Fruit fly (Drosophila melanogaster) whole organism, adult: ENCODE data around the gene mld.

Experiments used
- CG33017 ChIP-seq: fragments of 200-800 bp; sonication (Bioruptor generic); optimal IDR thresholded peaks from 2 replicates; lab custom pipeline; 2018; ENCODE audit warnings: missing biosample characterization, mild to moderate bottlenecking, missing genetic modification characterization, moderate library complexity
- CG7045 ChIP-seq: fragments of 200-800 bp; sonication (Bioruptor generic); optimal IDR thresholded peaks from 2 replicates; lab custom pipeline; 2017; ENCODE audit warnings: missing biosample characterization, mild to moderate bottlenecking, missing genetic modification characterization
- cic ChIP-seq: fragments of 200-800 bp; sonication (Bioruptor generic); optimal IDR thresholded peaks from 2 replicates; lab custom pipeline; 2017; ENCODE audit warnings: missing biosample characterization, mild to moderate bottlenecking, missing genetic modification characterization, moderate library complexity
- pad ChIP-seq: fragments of 200-800 bp; sonication (Bioruptor generic); optimal IDR thresholded peaks from 3 replicates; lab custom pipeline; 2017; ENCODE audit warnings: missing biosample characterization, missing genetic modification characterization, mild to moderate bottlenecking, moderate library complexity, missing genetic modification reagents

DNA sequence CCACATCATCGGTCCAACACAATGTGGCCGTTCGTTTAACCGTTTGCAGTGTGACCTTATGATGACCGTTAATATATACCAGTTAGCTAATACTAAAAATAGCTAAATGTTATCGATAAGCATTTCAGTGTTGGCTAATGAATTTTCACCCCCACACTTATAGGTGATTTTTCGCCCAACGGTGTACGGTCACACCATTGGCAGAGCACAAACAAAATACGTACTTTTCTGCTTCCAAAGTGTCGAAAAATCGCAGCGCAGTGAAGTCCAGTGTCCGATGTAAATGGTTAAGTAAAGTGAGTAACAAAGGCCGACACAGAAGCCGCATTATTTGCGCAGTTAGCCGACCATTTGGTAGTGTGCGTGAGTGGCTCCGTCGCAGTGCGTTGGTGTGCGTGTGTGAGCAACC, 40.1 kb downstream of the mld start, which contains the start of the genes Syx18 and atl:
- TF ChIP-seq cic (peak; percentile 38), pad (peak; percentile 26), CG33017 (tag; lab: Kevin White, UChicago) (no peak), CG7045 (GFP tag; lab: Kevin White, UChicago) (no peak)
